Fruit fly (Drosophila melanogaster): ENCODE measurements around the gene nSMase.

- TF ChIP-seq CG12605 (GFP tag; IDR thresholded peaks at IDR 0.05): peak; percentile 71
- TF ChIP-seq CG14655 (GFP tag; optimal IDR thresholded peaks at IDR 0.05): peak; percentile 95
- TF ChIP-seq CG4496 (GFP tag; IDR thresholded peaks at IDR 0.05): peak; percentile 84
- peak; percentile 99 for TF ChIP-seq CG8159 (tag; optimal IDR thresholded peaks at IDR 0.05)
- TF ChIP-seq CG17806 (tag; optimal IDR thresholded peaks at IDR 0.05): peak; percentile 97
Measured at dm6 chr3L:3240597-3241367, 21.8 kb downstream of the nSMase start.

Measured in whole organism, pupa.